Fruit fly (Drosophila melanogaster) whole organism, prepupa: ENCODE results near the gene CG14655.
A peak's percentile ranks its signal among the peaks of the same experiment; 100 is the strongest.

Experiments used
- Blimp-1 ChIP-seq: fragments of 200-800 bp; sonication (Bioruptor generic); optimal IDR thresholded peaks from 3 replicates; lab custom pipeline; 2017; ENCODE audit warnings: missing biosample characterization, missing genetic modification characterization, mild to moderate bottlenecking, moderate library complexity, missing genetic modification reagents
- CG10631 ChIP-seq: fragments of 200-800 bp; sonication (Bioruptor generic); optimal IDR thresholded peaks from 2 replicates; lab custom pipeline; 2016; ENCODE audit warnings: missing biosample characterization, missing genetic modification characterization
- CG10669 ChIP-seq: fragments of 200-800 bp; sonication (Bioruptor generic); optimal IDR thresholded peaks from 3 replicates; lab custom pipeline; 2018; ENCODE audit warnings: missing biosample characterization, mild to moderate bottlenecking, missing genetic modification characterization, moderate library complexity
- CG11294 ChIP-seq: fragments of 200-800 bp; sonication (Bioruptor generic); IDR thresholded peaks from 2 replicates; pipeline ENCODE4 v1.3.6; 2022; ENCODE audit warnings: missing biosample characterization, missing genetic modification characterization
- CG11762 ChIP-seq: fragments of 200-800 bp; sonication (Bioruptor generic); optimal IDR thresholded peaks from 3 replicates; lab custom pipeline; 2016; ENCODE audit warnings: missing biosample characterization, missing genetic modification characterization; ENCODE audit not compliant: insufficient read depth
- CG15336 ChIP-seq: fragments of 200-800 bp; sonication (Bioruptor generic); IDR thresholded peaks from 2 replicates; pipeline ENCODE4 v1.3.6; 2022; ENCODE audit warnings: missing biosample characterization, missing genetic modification characterization
- CG1621 ChIP-seq: fragments of 200-800 bp; sonication (Bioruptor generic); optimal IDR thresholded peaks from 3 replicates; lab custom pipeline; 2018; ENCODE audit warnings: missing biosample characterization, mild to moderate bottlenecking, missing genetic modification characterization
- CG16779 ChIP-seq: fragments of 200-800 bp; sonication (Bioruptor generic); optimal IDR thresholded peaks from 3 replicates; lab custom pipeline; 2017; ENCODE audit warnings: missing biosample characterization, mild to moderate bottlenecking, missing genetic modification characterization
- CG3032 ChIP-seq: fragments of 200-800 bp; optimal IDR thresholded peaks from 2 replicates; lab custom pipeline; 2019; ENCODE audit warnings: missing biosample characterization, mild to moderate bottlenecking, missing genetic modification characterization, moderate library complexity
- CG31627 ChIP-seq: fragments of 200-800 bp; sonication (Bioruptor generic); optimal IDR thresholded peaks from 3 replicates; lab custom pipeline; 2016; ENCODE audit warnings: missing biosample characterization, missing genetic modification characterization
- CG32006 ChIP-seq: fragments of 200-800 bp; sonication (Bioruptor generic); optimal IDR thresholded peaks from 3 replicates; lab custom pipeline; 2017; ENCODE audit warnings: missing biosample characterization, mild to moderate bottlenecking, missing genetic modification characterization
- CG34406 ChIP-seq: fragments of 200-800 bp; sonication (Bioruptor generic); optimal IDR thresholded peaks from 3 replicates; lab custom pipeline; 2016; ENCODE audit warnings: missing biosample characterization, missing genetic modification characterization
- CG3919 ChIP-seq: fragments of 200-800 bp; sonication (Bioruptor generic); optimal IDR thresholded peaks from 3 replicates; lab custom pipeline; 2016; ENCODE audit warnings: missing biosample characterization, missing genetic modification characterization
- CG4318 ChIP-seq: fragments of 200-800 bp; sonication (Bioruptor generic); optimal IDR thresholded peaks from 3 replicates; lab custom pipeline; 2017; ENCODE audit warnings: missing biosample characterization, mild to moderate bottlenecking, missing genetic modification characterization
- CG6163 ChIP-seq: fragments of 200-800 bp; sonication (Bioruptor generic); IDR thresholded peaks from 3 replicates; pipeline ENCODE4 v1.3.6; 2022; ENCODE audit warnings: missing biosample characterization, missing genetic modification characterization
- CG6276 ChIP-seq: fragments of 200-800 bp; sonication (Bioruptor generic); optimal IDR thresholded peaks from 2 replicates; lab custom pipeline; 2017; ENCODE audit warnings: missing biosample characterization, mild to moderate bottlenecking, missing genetic modification characterization
- CG6792 ChIP-seq: fragments of 200-800 bp; sonication (Bioruptor generic); optimal IDR thresholded peaks from 3 replicates; lab custom pipeline; 2016; ENCODE audit warnings: missing biosample characterization, missing genetic modification characterization
- CG8319 ChIP-seq: fragments of 200-800 bp; sonication (Bioruptor generic); optimal IDR thresholded peaks from 3 replicates; lab custom pipeline; 2016; ENCODE audit warnings: missing biosample characterization, missing genetic modification characterization
- CG8632 ChIP-seq: fragments of 200-800 bp; sonication (Bioruptor generic); optimal IDR thresholded peaks from 3 replicates; lab custom pipeline; 2016; ENCODE audit warnings: missing biosample characterization, missing genetic modification characterization
- CG9139 ChIP-seq: fragments of 200-800 bp; sonication (Bioruptor generic); optimal IDR thresholded peaks from 3 replicates; lab custom pipeline; 2017; ENCODE audit warnings: missing biosample characterization, mild to moderate bottlenecking, missing genetic modification characterization
- Eip75B ChIP-seq: fragments of 200-800 bp; sonication (Bioruptor generic); optimal IDR thresholded peaks from 3 replicates; lab custom pipeline; 2016; ENCODE audit warnings: missing biosample characterization, missing genetic modification characterization
- Eip78C ChIP-seq: fragments of 200-800 bp; sonication (Bioruptor generic); peaks from one replicate; lab custom pipeline; 2016; ENCODE audit warnings: missing biosample characterization, missing genetic modification characterization
- Eip93F ChIP-seq: fragments of 200-800 bp; sonication (Bioruptor generic); optimal IDR thresholded peaks from 2 replicates; lab custom pipeline; 2016; ENCODE audit warnings: missing biosample characterization, mild to moderate bottlenecking, missing genetic modification characterization
- Ets96B ChIP-seq: fragments of 200-800 bp; optimal IDR thresholded peaks from 2 replicates; lab custom pipeline; 2019; ENCODE audit warnings: missing biosample characterization, mild to moderate bottlenecking, missing genetic modification characterization, moderate library complexity
- Gug ChIP-seq: fragments of 200-800 bp; sonication (Bioruptor generic); IDR thresholded peaks from 2 replicates; pipeline ENCODE4 v1.3.6; 2022; ENCODE audit warnings: missing biosample characterization, missing genetic modification characterization
- Hr38 ChIP-seq: sonication (Bioruptor generic); optimal IDR thresholded peaks from 2 replicates; lab custom pipeline; 2016; ENCODE audit warnings: missing biosample characterization, missing genetic modification characterization
- Hr39 ChIP-seq: fragments of 200-800 bp; sonication (Bioruptor generic); optimal IDR thresholded peaks from 2 replicates; lab custom pipeline; 2016; ENCODE audit warnings: missing biosample characterization, missing genetic modification characterization
- Hr4 ChIP-seq: fragments of 200-800 bp; sonication (Bioruptor generic); optimal IDR thresholded peaks from 3 replicates; lab custom pipeline; 2016; ENCODE audit warnings: missing biosample characterization, missing genetic modification characterization
- Met ChIP-seq: fragments of 200-800 bp; sonication (Bioruptor generic); optimal IDR thresholded peaks from 3 replicates; lab custom pipeline; 2016; ENCODE audit warnings: missing biosample characterization, missing genetic modification characterization
- OdsH ChIP-seq: fragments of 200-800 bp; sonication (Bioruptor generic); optimal IDR thresholded peaks from 3 replicates; lab custom pipeline; 2016; ENCODE audit warnings: missing biosample characterization, missing genetic modification characterization
- Sox102F ChIP-seq: fragments of 200-800 bp; sonication (Bioruptor generic); optimal IDR thresholded peaks from 2 replicates; lab custom pipeline; 2016; ENCODE audit warnings: missing biosample characterization, mild to moderate bottlenecking, missing genetic modification characterization
- Sox14 ChIP-seq: fragments of 200-800 bp; sonication (Bioruptor generic); optimal IDR thresholded peaks from 3 replicates; lab custom pipeline; 2016; ENCODE audit warnings: missing biosample characterization, missing genetic modification characterization
- Sox15 ChIP-seq: fragments of 200-800 bp; sonication (Bioruptor generic); optimal IDR thresholded peaks from 3 replicates; lab custom pipeline; 2016; ENCODE audit warnings: missing biosample characterization, missing genetic modification characterization
- achi ChIP-seq: fragments of 200-800 bp; sonication (Bioruptor generic); optimal IDR thresholded peaks from 3 replicates; lab custom pipeline; 2016; ENCODE audit warnings: missing biosample characterization, missing genetic modification characterization
- acj6 ChIP-seq: fragments of 200-800 bp; sonication (Bioruptor generic); optimal IDR thresholded peaks from 3 replicates; lab custom pipeline; 2016; ENCODE audit warnings: missing biosample characterization, missing genetic modification characterization
- cyc ChIP-seq: fragments of 200-800 bp; sonication (Bioruptor generic); optimal IDR thresholded peaks from 3 replicates; lab custom pipeline; 2016; ENCODE audit warnings: missing biosample characterization, missing genetic modification characterization
- dac ChIP-seq: fragments of 200-800 bp; sonication (Bioruptor generic); optimal IDR thresholded peaks from 2 replicates; lab custom pipeline; 2017; ENCODE audit warnings: missing biosample characterization, mild to moderate bottlenecking, missing genetic modification characterization
- dsx ChIP-seq: fragments of 200-800 bp; optimal IDR thresholded peaks from 3 replicates; lab custom pipeline; 2019; ENCODE audit warnings: missing biosample characterization, mild to moderate bottlenecking, missing genetic modification characterization, moderate library complexity; ENCODE audit not compliant: poor library complexity, severe bottlenecking
- eg ChIP-seq: fragments of 200-800 bp; sonication (Bioruptor generic); IDR thresholded peaks from 3 replicates; pipeline ENCODE4 v1.3.6; 2022; ENCODE audit warnings: missing biosample characterization, missing genetic modification characterization
- esn ChIP-seq: fragments of 200-800 bp; sonication (Bioruptor generic); optimal IDR thresholded peaks from 2 replicates; lab custom pipeline; 2016; ENCODE audit warnings: missing biosample characterization, mild to moderate bottlenecking, missing genetic modification characterization, moderate library complexity
- fd59A ChIP-seq: fragments of 200-800 bp; sonication (Bioruptor generic); optimal IDR thresholded peaks from 2 replicates; lab custom pipeline; 2017; ENCODE audit warnings: missing biosample characterization, mild to moderate bottlenecking, missing genetic modification characterization, missing genetic modification reagents
- fd85E ChIP-seq: fragments of 200-800 bp; sonication (Bioruptor generic); optimal IDR thresholded peaks from 3 replicates; lab custom pipeline; 2016; ENCODE audit warnings: missing biosample characterization, missing genetic modification characterization
- lz ChIP-seq: fragments of 200-800 bp; sonication (Bioruptor generic); optimal IDR thresholded peaks from 3 replicates; lab custom pipeline; 2016; ENCODE audit warnings: missing biosample characterization, missing genetic modification characterization
- pdm3 ChIP-seq: fragments of 200-800 bp; sonication (Bioruptor generic); optimal IDR thresholded peaks from 3 replicates; lab custom pipeline; 2016; ENCODE audit warnings: missing biosample characterization, missing genetic modification characterization
- spab ChIP-seq: fragments of 200-800 bp; sonication (Bioruptor generic); optimal IDR thresholded peaks from 2 replicates; lab custom pipeline; 2017; ENCODE audit warnings: missing biosample characterization, mild to moderate bottlenecking, missing genetic modification characterization, missing genetic modification reagents
- svp ChIP-seq: fragments of 200-800 bp; sonication (Bioruptor generic); peaks from one replicate; lab custom pipeline; 2016; ENCODE audit warnings: missing biosample characterization, missing genetic modification characterization
- topi ChIP-seq: fragments of 200-800 bp; sonication (Bioruptor generic); optimal IDR thresholded peaks from 3 replicates; lab custom pipeline; 2016; ENCODE audit warnings: missing biosample characterization, missing genetic modification characterization
- vri ChIP-seq: fragments of 200-800 bp; sonication (Bioruptor generic); optimal IDR thresholded peaks from 3 replicates; lab custom pipeline; 2016; ENCODE audit warnings: missing biosample characterization, mild to moderate bottlenecking, missing genetic modification characterization

CG14655 gene

DNA sequence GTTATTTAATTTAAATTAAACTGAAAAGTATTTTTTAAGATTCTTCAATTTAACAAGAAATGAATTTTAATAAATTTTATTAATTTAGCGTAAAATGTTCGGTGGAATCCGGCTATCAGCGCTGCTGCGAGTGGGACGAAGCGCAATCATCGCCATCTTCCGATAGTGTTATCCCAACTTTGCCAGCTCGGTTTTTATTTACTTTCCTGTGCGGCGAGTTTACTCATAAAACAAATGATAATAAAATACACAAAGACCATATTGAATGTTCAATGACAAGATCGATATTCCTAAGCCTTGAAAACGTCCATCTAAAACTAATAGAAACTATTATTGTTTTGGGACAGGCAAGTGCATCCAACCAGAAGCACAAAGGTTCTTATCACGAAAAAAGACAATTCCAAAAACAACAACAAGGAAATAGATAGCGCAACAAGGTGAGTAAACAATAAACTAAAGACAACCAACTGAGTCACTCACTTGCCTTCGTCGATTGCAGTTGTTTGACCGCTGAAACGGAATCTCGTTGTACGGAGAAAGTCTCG lies 33.1 kb upstream of the CG14655 start (continued):
- TF ChIP-seq CG16779 (tag; lab: Kevin White, UChicago) (no peak), CG10669 (GFP tag; lab: Kevin White, UChicago) (no peak), CG3032 (tag; lab: Kevin White, UChicago) (peak; percentile 50), cyc (GFP tag; lab: Kevin White, UChicago) (peak; percentile 36), Hr38 (no peak), Sox14 (GFP tag; lab: Kevin White, UChicago) (peak; percentile 63), Hr39 (GFP tag; lab: Kevin White, UChicago) (no peak), CG3919 (GFP tag; lab: Kevin White, UChicago) (no peak), CG34406 (GFP tag; lab: Kevin White, UChicago) (peak; percentile 29), Eip78C (GFP tag; lab: Kevin White, UChicago) (no peak)
- TF ChIP-seq, all 60 proteins: peak for 16

DNA sequence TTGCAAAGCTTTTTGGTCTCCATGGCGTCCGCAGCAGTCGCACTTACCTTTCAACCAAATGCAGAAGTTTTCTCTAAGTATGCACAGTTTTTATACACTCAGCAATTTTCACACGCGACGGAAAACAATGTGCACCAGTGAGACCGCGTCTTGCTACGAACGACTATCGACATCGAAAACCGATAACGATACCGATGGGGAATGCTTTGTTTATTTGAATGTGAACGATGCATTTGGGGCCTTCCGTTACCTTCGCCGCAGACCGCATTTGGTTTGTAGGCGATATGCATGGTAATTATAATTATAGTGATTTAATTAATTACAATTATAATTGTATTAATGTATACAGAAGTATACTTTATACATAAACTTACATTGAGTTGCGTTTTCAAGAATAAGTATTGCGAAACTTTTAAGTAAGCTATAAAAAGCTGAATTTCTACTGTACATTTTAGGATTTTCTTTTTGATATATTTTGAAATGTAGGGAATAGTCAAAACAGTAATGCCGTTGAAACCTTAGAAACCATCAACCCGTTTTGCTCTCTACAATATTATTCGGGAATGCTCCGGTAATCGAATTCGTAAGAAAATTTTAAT lies 31.9 kb upstream of the CG14655 start, which contains the start of the genes Hus1-like and ctrip:
TSS of gene Hus1-like (minus strand) at position 161 of the 599 bp plus-strand sequence.
TSS of gene ctrip (minus strand) at position 161 of the 599 bp plus-strand sequence.
- TF ChIP-seq spab (GFP tag; lab: Kevin White, UChicago) (no peak), pdm3 (GFP tag; lab: Kevin White, UChicago) (no peak), CG3032 (tag; lab: Kevin White, UChicago) (no peak), Hr38 (no peak), Sox15 (GFP tag; lab: Kevin White, UChicago) (no peak), CG8632 (GFP tag; lab: Kevin White, UChicago) (no peak), CG1621 (peak; percentile 14), CG6276 (GFP tag; lab: Kevin White, UChicago) (no peak), CG3919 (GFP tag; lab: Kevin White, UChicago) (peak; percentile 27), Met (no peak), vri (GFP tag; lab: Kevin White, UChicago) (peak; percentile 8), CG10631 (GFP tag; lab: Kevin White, UChicago) (peak; percentile 5), achi (GFP tag; lab: Kevin White, UChicago) (no peak), cyc (GFP tag; lab: Kevin White, UChicago) (no peak), CG10669 (GFP tag; lab: Kevin White, UChicago) (no peak), dac (GFP tag; lab: Kevin White, UChicago) (no peak), eg (GFP tag; lab: Robert Waterston, UW) (no peak), acj6 (no peak), OdsH (GFP tag; lab: Kevin White, UChicago) (peak; percentile 16), CG9139 (GFP tag; lab: Kevin White, UChicago) (no peak), lz (GFP tag; lab: Kevin White, UChicago) (no peak), Sox102F (no peak), Hr4 (GFP tag; lab: Kevin White, UChicago) (no peak), CG15336 (GFP tag; lab: Robert Waterston, UW) (no peak), Eip78C (GFP tag; lab: Kevin White, UChicago) (peak; percentile 10), Ets96B (tag; lab: Kevin White, UChicago) (no peak), topi (no peak), Eip93F (GFP tag; lab: Kevin White, UChicago) (no peak), dsx (GFP tag; lab: Kevin White, UChicago) (peak; percentile 46), CG11762 (GFP tag; lab: Kevin White, UChicago) (no peak), CG31627 (GFP tag; lab: Kevin White, UChicago) (no peak), fd59A (GFP tag; lab: Kevin White, UChicago) (no peak), Blimp-1 (GFP tag; lab: Kevin White, UChicago) (no peak), Eip75B (GFP tag; lab: Kevin White, UChicago) (no peak), Sox14 (GFP tag; lab: Kevin White, UChicago) (peak; percentile 58), svp (GFP tag; lab: Kevin White, UChicago) (no peak), CG34406 (GFP tag; lab: Kevin White, UChicago) (no peak), CG4318 (GFP tag; lab: Kevin White, UChicago) (no peak), esn (GFP tag; lab: Kevin White, UChicago) (peak; percentile 23), CG32006 (GFP tag; lab: Kevin White, UChicago) (no peak), Hr39 (GFP tag; lab: Kevin White, UChicago) (no peak), Gug (GFP tag; lab: Robert Waterston, UW) (no peak), fd85E (GFP tag; lab: Kevin White, UChicago) (no peak), CG8319 (GFP tag; lab: Kevin White, UChicago) (no peak), CG6792 (GFP tag; lab: Kevin White, UChicago) (no peak), CG6163 (0 out of 3 replicates have a peak, but pooled peaks have one; percentile 27), CG11294 (GFP tag; lab: Robert Waterston, UW) (no peak)
